Fruit fly (Drosophila melanogaster): ENCODE results near the gene CG10809.
A peak's percentile ranks its signal among the peaks of the same experiment; 100 is the strongest.

CG10809 gene

dm6 chr3L:9859624-9860023, at the start of gene CG10809:
TSS of gene CG10809 (minus strand) at chr3L:9859889.
- TF ChIP-seq CTCF (optimal IDR thresholded peaks at IDR 0.05) (peak in 1 of 2 experiments; percentile 8), CG8478 (optimal IDR thresholded peaks at IDR 0.05) (no peak)

- TF ChIP-seq CG8478 (optimal IDR thresholded peaks at IDR 0.05) (no peak), CTCF (optimal IDR thresholded peaks at IDR 0.05) (no peak)
These were observed 48.1 kb upstream of the CG10809 start, which contains the start of gene bma for dm6 chr3L:9907719-9908170. TSS of gene bma (plus strand) at chr3L:9908120.

dm6 chr3L:9904988-9905387, 45.3 kb upstream of the CG10809 start:
- no peak for TF ChIP-seq CG8478 (optimal IDR thresholded peaks at IDR 0.05)
- TF ChIP-seq CTCF (optimal IDR thresholded peaks at IDR 0.05) = no peak

dm6 chr3L:9899046-9899659, 39.5 kb upstream of the CG10809 start, which contains the start of gene nudE:
TSS of gene nudE (plus strand) at chr3L:9899241.
- no peak for TF ChIP-seq CG8478 (optimal IDR thresholded peaks at IDR 0.05)
- TF ChIP-seq CTCF (optimal IDR thresholded peaks at IDR 0.05) = peak in 1 of 2 experiments; percentile 41

- TF ChIP-seq CTCF (optimal IDR thresholded peaks at IDR 0.05) (peak; percentile 1 to 51), CG8478 (optimal IDR thresholded peaks at IDR 0.05) (no peak)
These were observed 38.7 kb upstream of the CG10809 start, which contains the start of the genes CG6707 and CG46387 for dm6 chr3L:9898355-9898754. TSS of gene CG6707 (minus strand) at chr3L:9898575. TSS of gene CG46387 (plus strand) at chr3L:9898626.

dm6 chr3L:9897164-9897783, 37.6 kb upstream of the CG10809 start:
- TF ChIP-seq CG8478 (optimal IDR thresholded peaks at IDR 0.05) (no peak), CTCF (optimal IDR thresholded peaks at IDR 0.05) (no peak)

dm6 chr3L:9894643-9895042, 35.0 kb upstream of the CG10809 start, which contains the start of the genes CG6709 and Hez:
TSS of gene CG6709 (minus strand) at chr3L:9894743.
TSS of gene Hez (minus strand) at chr3L:9894743.
- TF ChIP-seq CG8478 (optimal IDR thresholded peaks at IDR 0.05) = no peak
- TF ChIP-seq CTCF (optimal IDR thresholded peaks at IDR 0.05) = no peak

dm6 chr3L:9893983-9894382, 34.3 kb upstream of the CG10809 start:
- TF ChIP-seq CG8478 (optimal IDR thresholded peaks at IDR 0.05) (no peak), CTCF (optimal IDR thresholded peaks at IDR 0.05) (no peak)

dm6 chr3L:9888630-9889130, 29.0 kb upstream of the CG10809 start, which contains the start of the genes Taf2 and CalpB:
TSS of gene Taf2 (minus strand) at chr3L:9888683.
TSS of gene CalpB (plus strand) at chr3L:9888762.
- TF ChIP-seq CG8478 (optimal IDR thresholded peaks at IDR 0.05) (no peak), CTCF (optimal IDR thresholded peaks at IDR 0.05) (peak in 1 of 2 experiments; percentile 30)

dm6 chr3L:9878685-9879084, 19.0 kb upstream of the CG10809 start, which contains the start of gene CG34382:
TSS of gene CG34382 (plus strand) at chr3L:9878985.
- TF ChIP-seq CTCF (optimal IDR thresholded peaks at IDR 0.05) = no peak
- TF ChIP-seq CG8478 (optimal IDR thresholded peaks at IDR 0.05) = no peak

DNA sequence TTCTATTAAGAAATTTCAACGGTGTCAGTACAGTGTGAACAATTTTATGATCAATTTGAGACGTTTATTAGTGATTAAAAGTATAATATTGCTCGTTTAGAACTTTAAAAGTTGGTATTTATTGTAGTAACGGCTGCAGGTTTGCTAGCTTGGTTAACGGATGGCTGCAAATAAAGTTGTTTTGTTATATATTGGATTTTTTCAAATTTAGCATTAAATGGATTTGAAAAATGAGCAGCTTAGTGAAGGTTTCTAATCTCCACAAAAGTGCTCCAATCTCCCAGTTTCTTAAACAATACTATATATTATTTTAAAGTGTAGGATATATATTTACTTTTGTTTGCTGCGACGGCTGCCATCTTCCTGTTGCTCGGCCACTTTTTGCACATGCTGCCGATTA, 12.3 kb upstream of the CG10809 start:
- no peak for TF ChIP-seq CG8478 (optimal IDR thresholded peaks at IDR 0.05)
- no peak for TF ChIP-seq CTCF (optimal IDR thresholded peaks at IDR 0.05)

DNA sequence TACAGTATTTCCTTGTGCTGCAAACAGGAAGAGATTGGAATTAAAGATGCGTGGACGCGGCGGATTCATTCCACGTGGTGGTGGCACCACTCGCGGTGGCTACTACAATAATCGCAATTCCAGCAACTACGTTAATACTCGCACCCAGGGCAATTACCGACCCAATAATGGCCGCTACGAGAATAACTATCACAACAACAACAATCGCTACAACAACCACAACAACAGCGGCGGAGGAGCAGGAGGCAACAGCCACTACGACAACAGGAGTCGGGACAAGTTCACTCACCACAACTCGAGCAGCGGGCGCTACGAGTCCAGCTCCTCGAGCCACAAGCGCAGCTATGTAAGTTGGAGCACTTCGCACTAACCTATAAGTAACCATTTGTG, 5.4 kb upstream of the CG10809 start:
- no peak for TF ChIP-seq CG8478 (optimal IDR thresholded peaks at IDR 0.05)
- TF ChIP-seq CTCF (optimal IDR thresholded peaks at IDR 0.05) = no peak

DNA sequence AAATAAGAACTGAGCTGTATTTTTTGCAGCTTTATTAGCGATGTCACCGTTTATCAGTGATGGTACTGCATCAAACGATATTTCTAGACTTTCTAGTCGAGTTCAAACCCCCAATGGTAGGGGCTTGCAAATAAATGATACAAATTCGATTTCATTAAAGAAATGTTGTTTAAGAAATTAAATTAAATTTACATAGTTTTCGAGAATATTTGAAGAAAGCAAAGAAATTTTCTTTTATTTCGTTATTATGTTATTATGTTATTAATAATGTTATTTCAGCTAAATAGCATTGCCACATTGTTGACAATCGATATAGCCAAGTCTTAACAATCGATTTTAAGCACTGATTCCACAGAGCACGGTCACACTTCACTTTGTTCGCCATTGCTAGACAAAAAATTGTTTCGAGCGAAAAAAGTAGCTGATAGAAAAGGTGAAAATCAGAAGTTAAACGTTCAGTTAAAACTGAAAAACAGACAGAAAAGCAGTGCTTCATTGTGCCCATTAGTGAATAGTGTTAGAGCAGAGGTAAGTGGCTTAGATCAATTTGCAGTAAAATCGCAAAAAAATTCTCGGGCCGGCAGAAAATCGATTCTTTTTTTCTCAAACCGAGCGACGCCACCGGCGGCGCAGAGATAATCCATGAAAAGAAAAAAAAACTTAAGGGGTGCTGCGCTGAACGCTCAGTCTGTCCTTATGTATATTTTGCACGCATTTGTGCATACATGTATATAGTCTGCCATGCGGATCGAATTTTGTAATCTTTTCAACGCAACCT, 4.8 kb upstream of the CG10809 start, which contains the start of the genes iPLA2-VIA and Ciz1:
iPLA2-VIA (minus strand) TSS at position 75 of the 778 bp plus-strand sequence.
Ciz1 (plus strand) TSS at position 365 of the 778 bp plus-strand sequence.
- no peak for TF ChIP-seq CG8478 (optimal IDR thresholded peaks at IDR 0.05)
- no peak for TF ChIP-seq CTCF (optimal IDR thresholded peaks at IDR 0.05)

DNA sequence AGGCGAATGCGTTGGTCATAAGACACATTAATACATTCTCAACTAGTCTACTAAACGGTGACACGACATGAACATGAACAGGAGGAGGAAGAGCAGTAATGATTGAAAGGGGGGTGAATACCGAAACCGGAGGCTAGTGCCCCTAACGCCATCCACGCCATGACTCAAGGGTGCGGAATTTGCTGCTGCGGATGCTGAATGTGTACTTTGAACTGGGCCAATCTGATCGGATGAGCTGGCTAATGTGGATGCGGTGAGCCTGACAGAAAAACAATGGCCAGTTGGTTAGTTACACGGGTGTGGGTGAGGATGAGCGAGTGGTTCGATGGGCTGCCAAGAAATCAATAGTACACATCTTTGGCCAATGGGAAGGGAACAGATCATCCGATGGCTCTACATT, 4.0 kb upstream of the CG10809 start:
- TF ChIP-seq CTCF (optimal IDR thresholded peaks at IDR 0.05) (no peak), CG8478 (optimal IDR thresholded peaks at IDR 0.05) (no peak)
